Fruit fly (Drosophila melanogaster) whole organism, embryonic: ENCODE measurements around the gene CG5139.
A peak's percentile ranks its signal among the peaks of the same experiment; 100 is the strongest.

Source experiments
- Abd-B ChIP-seq: fragments of 200-800 bp; sonication (Bioruptor generic); optimal IDR thresholded peaks from 2 replicates; lab custom pipeline; 2018; ENCODE audit warnings: missing biosample characterization, mild to moderate bottlenecking, missing genetic modification characterization, moderate library complexity
- CG11504 ChIP-seq: fragments of 200-800 bp; sonication (Bioruptor generic); optimal IDR thresholded peaks from 3 replicates; lab custom pipeline; 2019; ENCODE audit warnings: missing biosample characterization, mild to moderate bottlenecking, missing genetic modification characterization, moderate library complexity
- CG11723 ChIP-seq: fragments of 200-800 bp; sonication (Bioruptor generic); optimal IDR thresholded peaks from 2 replicates; lab custom pipeline; 2017; ENCODE audit warnings: missing biosample characterization, mild to moderate bottlenecking, missing genetic modification characterization
- CG12942 ChIP-seq: fragments of 200-800 bp; sonication (Bioruptor generic); optimal IDR thresholded peaks from 3 replicates; lab custom pipeline; 2016; ENCODE audit warnings: missing biosample characterization, missing genetic modification characterization
- CG16779 ChIP-seq: fragments of 200-800 bp; sonication (Bioruptor generic); IDR thresholded peaks from 2 replicates; pipeline ENCODE4 v1.3.6; 2022; ENCODE audit warnings: missing biosample characterization, missing genetic modification characterization
- CG16863 ChIP-seq: fragments of 200-800 bp; sonication (Bioruptor generic); optimal IDR thresholded peaks from 3 replicates; lab custom pipeline; 2016; ENCODE audit warnings: missing biosample characterization, missing genetic modification characterization
- CG17361 ChIP-seq: fragments of 200-800 bp; sonication (Bioruptor generic); IDR thresholded peaks from 3 replicates; pipeline ENCODE4 v1.3.6; 2022; ENCODE audit warnings: missing biosample characterization, missing genetic modification characterization
- CG1792 ChIP-seq: fragments of 200-800 bp; sonication (Bioruptor generic); optimal IDR thresholded peaks from 2 replicates; lab custom pipeline; 2016; ENCODE audit warnings: missing biosample characterization, missing genetic modification characterization
- CG18619 ChIP-seq: fragments of 200-800 bp; sonication (Bioruptor generic); optimal IDR thresholded peaks from 3 replicates; lab custom pipeline; 2017; ENCODE audit warnings: missing biosample characterization, mild to moderate bottlenecking, missing genetic modification characterization
- CG32767 ChIP-seq: fragments of 200-800 bp; sonication (Bioruptor generic); IDR thresholded peaks from 2 replicates; pipeline ENCODE4 v1.3.6; 2022; ENCODE audit warnings: missing biosample characterization, missing genetic modification characterization
- CG3995 ChIP-seq: fragments of 200-800 bp; sonication (Bioruptor generic); optimal IDR thresholded peaks from 3 replicates; lab custom pipeline; 2016; ENCODE audit warnings: missing biosample characterization, missing genetic modification characterization
- CG4404 ChIP-seq: fragments of 200-800 bp; sonication (Bioruptor generic); IDR thresholded peaks from 2 replicates; pipeline ENCODE4 v1.3.6; 2022; ENCODE audit warnings: missing biosample characterization, missing genetic modification characterization
- CG5245 ChIP-seq: fragments of 200-800 bp; sonication (Bioruptor generic); optimal IDR thresholded peaks from 3 replicates; lab custom pipeline; 2016; ENCODE audit warnings: missing biosample characterization, missing genetic modification characterization
- CG6272 ChIP-seq: fragments of 200-800 bp; sonication (Bioruptor generic); IDR thresholded peaks from 2 replicates; pipeline ENCODE4 v1.3.6; 2022; ENCODE audit warnings: missing biosample characterization, missing genetic modification characterization
- CG9215 ChIP-seq: fragments of 200-800 bp; sonication (Bioruptor generic); IDR thresholded peaks from 2 replicates; pipeline ENCODE4 v1.3.6; 2022; ENCODE audit warnings: missing biosample characterization, missing genetic modification characterization
- CG9932 ChIP-seq: fragments of 200-800 bp; sonication (Bioruptor generic); IDR thresholded peaks from 2 replicates; pipeline ENCODE4 v1.3.6; 2022; ENCODE audit warnings: missing biosample characterization, missing genetic modification characterization
- Dip3 ChIP-seq: fragments of 200-800 bp; sonication (Bioruptor generic); optimal IDR thresholded peaks from 3 replicates; lab custom pipeline; 2016; ENCODE audit warnings: missing biosample characterization, missing genetic modification characterization
- Dll ChIP-seq: fragments of 200-800 bp; sonication (Bioruptor generic); IDR thresholded peaks from 4 replicates; pipeline ENCODE4 v1.3.6; 2022; ENCODE audit warnings: missing biosample characterization, missing genetic modification characterization; ENCODE audit not compliant: partially characterized antibody
- Doc3 ChIP-seq: fragments of 200-800 bp; sonication (Bioruptor generic); IDR thresholded peaks from 3 replicates; pipeline ENCODE4 v1.3.6; 2022; ENCODE audit warnings: missing biosample characterization, missing genetic modification characterization; ENCODE audit not compliant: partially characterized antibody
- HLHmδ ChIP-seq: fragments of 200-800 bp; sonication (Bioruptor generic); optimal IDR thresholded peaks from 2 replicates; lab custom pipeline; 2018; ENCODE audit warnings: missing biosample characterization, mild to moderate bottlenecking, missing genetic modification characterization, moderate library complexity
- HmgZ ChIP-seq: fragments of 200-800 bp; sonication (Bioruptor generic); optimal IDR thresholded peaks from 2 replicates; lab custom pipeline; 2018; ENCODE audit warnings: missing biosample characterization, mild to moderate bottlenecking, missing genetic modification characterization
- Lhr ChIP-seq: fragments of 200-800 bp; sonication (Bioruptor generic); optimal IDR thresholded peaks from 3 replicates; lab custom pipeline; 2017; ENCODE audit warnings: mild to moderate bottlenecking, missing biosample characterization, missing genetic modification reagents, missing genetic modification characterization
- Med ChIP-seq: fragments of 200-800 bp; sonication (Bioruptor generic); peaks from one replicate; lab custom pipeline; 2016; ENCODE audit warnings: missing biosample characterization, missing genetic modification characterization, mild to moderate bottlenecking, inconsistent platforms, moderate library complexity
- NC2α ChIP-seq: fragments of 200-800 bp; sonication (Bioruptor generic); optimal IDR thresholded peaks from 2 replicates; lab custom pipeline; 2016; ENCODE audit warnings: missing biosample characterization, missing genetic modification characterization
- Opbp ChIP-seq: fragments of 200-800 bp; sonication (Bioruptor generic); IDR thresholded peaks from 3 replicates; pipeline ENCODE4 v1.3.6; 2022; ENCODE audit warnings: missing biosample characterization, missing genetic modification characterization; ENCODE audit not compliant: partially characterized antibody
- Ptx1 ChIP-seq: fragments of 200-800 bp; sonication (Bioruptor generic); IDR thresholded peaks from 2 replicates; pipeline ENCODE4 v1.3.6; 2022; ENCODE audit warnings: missing biosample characterization, missing genetic modification characterization
- Rx ChIP-seq: fragments of 200-800 bp; sonication (Bioruptor generic); IDR thresholded peaks from 2 replicates; pipeline ENCODE4 v1.3.6; 2022; ENCODE audit warnings: missing biosample characterization, missing genetic modification characterization
- Scr ChIP-seq: fragments of 200-800 bp; sonication (Bioruptor generic); IDR thresholded peaks from 2 replicates; pipeline ENCODE4 v1.3.6; 2022; ENCODE audit warnings: missing biosample characterization, missing genetic modification characterization; ENCODE audit not compliant: partially characterized antibody
- Usf ChIP-seq: fragments of 200-800 bp; sonication (Bioruptor generic); optimal IDR thresholded peaks from 2 replicates; lab custom pipeline; 2017; ENCODE audit warnings: missing genotype, missing biosample characterization, missing genetic modification characterization
- Vsx1 ChIP-seq: fragments of 200-800 bp; sonication (Bioruptor generic); optimal IDR thresholded peaks from 2 replicates; lab custom pipeline; 2017; ENCODE audit warnings: missing biosample characterization, mild to moderate bottlenecking, missing genetic modification characterization, missing genetic modification reagents
- bsh ChIP-seq, 2 experiments: fragments of 200-800 bp; sonication (Bioruptor generic); optimal IDR thresholded peaks; 2 replicates each; lab custom pipeline; 2017 to 2018; ENCODE audit warnings: mild to moderate bottlenecking in 2 of 2, missing biosample characterization in 2 of 2, missing genetic modification characterization in 2 of 2, moderate library complexity in 1 of 2
- caup ChIP-seq: fragments of 200-800 bp; sonication (Bioruptor generic); optimal IDR thresholded peaks from 3 replicates; lab custom pipeline; 2017; ENCODE audit warnings: missing biosample characterization, mild to moderate bottlenecking, missing genetic modification characterization, moderate library complexity; ENCODE audit not compliant: severe bottlenecking
- chm ChIP-seq: fragments of 200-800 bp; sonication (Bioruptor generic); IDR thresholded peaks from 2 replicates; pipeline ENCODE4 v1.3.6; 2022; ENCODE audit warnings: missing biosample characterization, missing genetic modification characterization
- croc ChIP-seq: fragments of 200-800 bp; sonication (Bioruptor generic); conservative IDR thresholded peaks from 3 replicates; pipeline ENCODE4 v1.3.6; 2022; ENCODE audit warnings: missing biosample characterization, missing genetic modification characterization
- danr ChIP-seq: fragments of 200-800 bp; sonication (Bioruptor generic); IDR thresholded peaks from 2 replicates; pipeline ENCODE4 v1.3.6; 2022; ENCODE audit warnings: missing biosample characterization, missing genetic modification characterization
- ftz-f1 ChIP-seq: fragments of 200-800 bp; sonication (Bioruptor generic); optimal IDR thresholded peaks from 2 replicates; lab custom pipeline; 2016; ENCODE audit warnings: missing biosample characterization, missing genetic modification characterization
- gsb ChIP-seq: fragments of 200-800 bp; sonication (Bioruptor generic); IDR thresholded peaks from 2 replicates; pipeline ENCODE4 v1.3.6; 2022; ENCODE audit warnings: missing biosample characterization, missing genetic modification characterization
- gt ChIP-seq: fragments of 200-800 bp; sonication (Bioruptor generic); IDR thresholded peaks from 2 replicates; pipeline ENCODE4 v1.3.6; 2022; ENCODE audit warnings: missing biosample characterization, missing genetic modification characterization
- h ChIP-seq: fragments of >200 bp; optimal IDR thresholded peaks from 2 replicates; lab custom pipeline; 2017
- insv ChIP-seq, 2 experiments: fragments of 200-800 bp; sonication (Bioruptor generic); optimal IDR thresholded peaks; 3 replicates each; lab custom pipeline; 2016 to 2018; ENCODE audit warnings: missing biosample characterization in 2 of 2, missing genetic modification characterization in 2 of 2
- ken ChIP-seq: fragments of 200-800 bp; sonication (Bioruptor generic); IDR thresholded peaks from 3 replicates; pipeline ENCODE4 v1.3.6; 2022; ENCODE audit warnings: missing biosample characterization, missing genetic modification characterization
- luna ChIP-seq: fragments of 200-800 bp; sonication (Bioruptor generic); optimal IDR thresholded peaks from 2 replicates; lab custom pipeline; 2016; ENCODE audit warnings: missing biosample characterization, missing genetic modification characterization
- nerfin-1 ChIP-seq: fragments of 200-800 bp; sonication (Bioruptor generic); optimal IDR thresholded peaks from 3 replicates; lab custom pipeline; 2019; ENCODE audit warnings: missing biosample characterization, mild to moderate bottlenecking, missing genetic modification characterization, moderate library complexity
- otp ChIP-seq: fragments of 200-800 bp; sonication (Bioruptor generic); IDR thresholded peaks from 3 replicates; pipeline ENCODE4, ENCODE4 v1.3.6; 2022; ENCODE audit warnings: missing biosample characterization, missing genetic modification characterization
- pb ChIP-seq: fragments of 200-800 bp; sonication (Bioruptor generic); optimal IDR thresholded peaks from 3 replicates; lab custom pipeline; 2016; ENCODE audit warnings: missing biosample characterization, missing genetic modification characterization
- seq ChIP-seq: fragments of 200-800 bp; sonication (Bioruptor generic); IDR thresholded peaks from 2 replicates; pipeline ENCODE4 v1.3.6; 2022; ENCODE audit warnings: missing biosample characterization, missing genetic modification characterization
- trem ChIP-seq: fragments of 200-800 bp; optimal IDR thresholded peaks from 3 replicates; lab custom pipeline; 2019; ENCODE audit warnings: missing biosample characterization, mild to moderate bottlenecking, missing genetic modification characterization, moderate library complexity
- tup ChIP-seq: fragments of 200-800 bp; sonication (Bioruptor generic); optimal IDR thresholded peaks from 2 replicates; lab custom pipeline; 2016; ENCODE audit warnings: missing biosample characterization, mild to moderate bottlenecking, missing genetic modification characterization, moderate library complexity
- vfl ChIP-seq: fragments of 200-800 bp; sonication (Bioruptor generic); optimal IDR thresholded peaks from 2 replicates; lab custom pipeline; 2016; ENCODE audit warnings: missing biosample characterization, missing genetic modification characterization
- z ChIP-seq: fragments of 200-800 bp; sonication (Bioruptor generic); IDR thresholded peaks from 3 replicates; pipeline ENCODE4 v1.3.6; 2022; ENCODE audit warnings: missing biosample characterization, missing genetic modification characterization
- zfh2 ChIP-seq: fragments of 200-800 bp; sonication (Bioruptor generic); optimal IDR thresholded peaks from 2 replicates; lab custom pipeline; 2016; ENCODE audit warnings: missing biosample characterization, missing genetic modification characterization

CG5139 gene

DNA sequence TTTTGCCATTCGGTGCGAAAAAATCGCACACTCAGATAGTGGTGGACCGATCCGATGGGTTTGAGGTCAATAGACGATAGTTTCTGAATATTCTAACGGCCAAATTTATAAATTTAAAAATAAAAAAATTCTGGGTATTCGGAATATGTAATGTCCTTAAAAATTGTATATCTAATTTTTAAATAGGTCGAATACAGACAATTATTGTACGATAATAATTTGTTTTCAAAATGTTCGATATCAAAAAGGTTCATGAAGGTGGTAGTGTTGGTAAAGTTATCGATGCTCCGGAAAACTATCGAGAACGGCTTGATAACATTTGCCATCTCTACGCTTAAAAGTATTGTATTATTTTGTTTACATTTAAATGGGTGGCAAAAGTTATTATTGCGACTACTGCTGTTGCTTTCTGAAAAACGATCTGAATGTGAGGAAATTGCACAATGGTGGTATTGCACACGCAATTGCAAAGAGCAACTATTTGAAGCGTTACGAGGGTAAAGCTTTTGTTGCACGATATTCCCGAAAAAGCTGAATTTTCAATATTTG, 29.1 kb downstream of the CG5139 start, which contains the start of the genes CG31922 and Plap (continued):
- TF ChIP-seq CG18619 (GFP tag; lab: Kevin White, UChicago) (peak; percentile 66), vfl (GFP tag; lab: Kevin White, UChicago) (peak; percentile 79), CG9215 (GFP tag; lab: Robert Waterston, UW) (peak; percentile 78), CG12942 (GFP tag; lab: Kevin White, UChicago) (peak; percentile 60), HmgZ (tag; lab: Kevin White, UChicago) (peak; percentile 73), CG16863 (GFP tag; lab: Kevin White, UChicago) (peak; percentile 63), otp (GFP tag; lab: Robert Waterston, UW) (no peak), Vsx1 (GFP tag; lab: Kevin White, UChicago) (no peak), insv (GFP tag; optimal IDR thresholded peaks at IDR 0.05; lab: Kevin White, UChicago) (peak in 1 of 2 experiments; percentile 35), CG6272 (GFP tag; lab: Robert Waterston, UW) (peak; percentile 70), z (GFP tag; lab: Robert Waterston, UW) (no peak), bsh (GFP tag; optimal IDR thresholded peaks at IDR 0.05; lab: Kevin White, UChicago) (peak in 1 of 2 experiments; percentile 48), caup (GFP tag; lab: Kevin White, UChicago) (peak; percentile 14), CG4404 (GFP tag; lab: Robert Waterston, UW) (peak; percentile 67), gsb (GFP tag; lab: Robert Waterston, UW) (no peak), Doc3 (peak; percentile 94), chm (GFP tag; lab: Robert Waterston, UW) (no peak), CG3995 (peak; percentile 64), Usf (GFP tag; lab: Kevin White, UChicago) (no peak), trem (peak; percentile 86), Rx (no peak), nerfin-1 (tag; lab: Kevin White, UChicago) (peak; percentile 64), Dll (GFP tag; lab: Robert Waterston, UW) (peak; percentile 96), HLHmδ (GFP tag; lab: Kevin White, UChicago) (no peak), CG11723 (GFP tag; lab: Kevin White, UChicago) (no peak), Opbp (peak; percentile 74; the same call in 1 of the 3 replicates), croc (GFP tag; lab: Robert Waterston, UW) (peak; percentile 23; the same call in 1 of the 3 replicates), Med (GFP tag; lab: Kevin White, UChicago) (peak; percentile 93), Dip3 (GFP tag; lab: Kevin White, UChicago) (peak; percentile 78), danr (peak; percentile 26; the same call in 1 of the 2 replicates), CG17361 (GFP tag; lab: Robert Waterston, UW) (peak; percentile 77), NC2α (GFP tag; lab: Kevin White, UChicago) (no peak), luna (GFP tag; lab: Kevin White, UChicago) (peak; percentile 21), Scr (GFP tag; lab: Robert Waterston, UW) (peak; percentile 96), Lhr (GFP tag; lab: Kevin White, UChicago) (peak; percentile 59), ken (GFP tag; lab: Robert Waterston, UW) (no peak), h (no peak), seq (GFP tag; lab: Robert Waterston, UW) (peak; percentile 32; the same call in 1 of the 2 replicates), CG5245 (GFP tag; lab: Kevin White, UChicago) (peak; percentile 39), CG16779 (GFP tag; lab: Robert Waterston, UW) (no peak), Abd-B (peak; percentile 59), CG1792 (peak; percentile 39), CG32767 (GFP tag; lab: Robert Waterston, UW) (peak; percentile 36; the same call in 1 of the 2 replicates), CG9932 (GFP tag; lab: Robert Waterston, UW) (peak; percentile 89), Ptx1 (GFP tag; lab: Robert Waterston, UW) (peak; percentile 61; the same call in 1 of the 2 replicates), zfh2 (GFP tag; lab: Kevin White, UChicago) (peak; percentile 84), CG11504 (tag; lab: Kevin White, UChicago) (no peak), ftz-f1 (GFP tag; lab: Kevin White, UChicago) (peak; percentile 68), pb (GFP tag; lab: Kevin White, UChicago) (no peak), tup (no peak), gt (GFP tag; lab: Robert Waterston, UW) (no peak)
